Worm (Caenorhabditis elegans): Measurements from ENCODE around the gene lgc-52.

- TF ChIP-seq nhr-11 (tag; optimal IDR thresholded peaks at IDR 0.05) (no peak), ceh-22 (tag; optimal IDR thresholded peaks at IDR 0.05) (no peak), hlh-15 (tag; optimal IDR thresholded peaks at IDR 0.05) (no peak), unc-55 (GFP tag; optimal IDR thresholded peaks at IDR 0.05) (no peak)
Observed at ce11 chrIV:15206649-15207048, 29.3 kb upstream of the lgc-52 start.

Measured in whole organism, late embryonic.